Worm (Caenorhabditis elegans) whole organism, L2 larva: ENCODE data around the gene F41C3.11.

Experiments
- C34F6.9 ChIP-seq: fragments of 150-350 bp; optimal IDR thresholded peaks from 2 replicates; lab custom pipeline; 2014; ENCODE audit warnings: missing biosample characterization, missing genetic modification characterization
- F13H6.1 ChIP-seq: sonication (generic microtip); optimal IDR thresholded peaks from 2 replicates; lab custom pipeline; 2016; ENCODE audit warnings: missing genetic modification characterization, missing compliant biosample characterization
- R02D3.7 ChIP-seq: fragments of 150-350 bp; optimal IDR thresholded peaks from 2 replicates; lab custom pipeline; 2014; ENCODE audit warnings: missing biosample characterization, missing genetic modification characterization
- Y55F3AM.14 ChIP-seq: fragments of 200-800 bp; sonication (Bioruptor generic); optimal IDR thresholded peaks from 2 replicates; lab custom pipeline; 2018; ENCODE audit warnings: mild to moderate bottlenecking, missing genetic modification characterization, missing compliant biosample characterization
- alr-1 ChIP-seq: fragments of 150-350 bp; optimal IDR thresholded peaks from 2 replicates; lab custom pipeline; 2014; ENCODE audit warnings: missing biosample characterization, missing genetic modification characterization
- aly-2 ChIP-seq: fragments of 150-350 bp; optimal IDR thresholded peaks from 2 replicates; lab custom pipeline; 2014; ENCODE audit warnings: missing biosample characterization, missing genetic modification characterization
- ama-1 ChIP-seq: fragments of 150-350 bp; optimal IDR thresholded peaks from 2 replicates; lab custom pipeline; 2018; ENCODE audit warnings: inconsistent platforms
- blmp-1 ChIP-seq: sonication (generic microtip); optimal IDR thresholded peaks from 2 replicates; lab custom pipeline; 2017; ENCODE audit warnings: missing genetic modification characterization, mild to moderate bottlenecking, missing compliant biosample characterization, antibody characterized with exemption, moderate library complexity; ENCODE audit not compliant: insufficient read depth
- ceh-16 ChIP-seq: fragments of 150-350 bp; optimal IDR thresholded peaks from 2 replicates; lab custom pipeline; 2014; ENCODE audit warnings: missing biosample characterization, missing genetic modification characterization
- ceh-82 ChIP-seq: fragments of 150-350 bp; optimal IDR thresholded peaks from 2 replicates; lab custom pipeline; 2014; ENCODE audit warnings: missing biosample characterization, missing genetic modification characterization
- crh-2 ChIP-seq: sonication (generic microtip); optimal IDR thresholded peaks from 2 replicates; lab custom pipeline; 2017; ENCODE audit warnings: missing biosample characterization, missing genetic modification characterization
- dmd-4 ChIP-seq: sonication (generic microtip); optimal IDR thresholded peaks from 2 replicates; lab custom pipeline; 2017; ENCODE audit warnings: missing biosample characterization, missing genetic modification characterization
- egl-27 ChIP-seq: sonication (generic microtip); optimal IDR thresholded peaks from 3 replicates; lab custom pipeline; 2017; ENCODE audit warnings: missing biosample characterization, missing genetic modification reagents, missing genetic modification characterization
- elt-1 ChIP-seq: fragments of 150-350 bp; optimal IDR thresholded peaks from 2 replicates; lab custom pipeline; 2014; ENCODE audit warnings: missing biosample characterization, missing genetic modification characterization
- gmeb-1 ChIP-seq: fragments of 150-350 bp; optimal IDR thresholded peaks from 2 replicates; lab custom pipeline; 2014; ENCODE audit warnings: missing biosample characterization, missing genetic modification characterization
- lin-11 ChIP-seq: fragments of 150-350 bp; sonication (generic microtip); optimal IDR thresholded peaks from 2 replicates; lab custom pipeline; 2014; ENCODE audit warnings: missing biosample characterization, missing genetic modification characterization, inconsistent platforms, mixed read lengths
- lin-13 ChIP-seq: fragments of 150-350 bp; optimal IDR thresholded peaks from 2 replicates; lab custom pipeline; 2014; ENCODE audit warnings: missing biosample characterization, missing genetic modification reagents, missing genetic modification characterization
- lin-39 ChIP-seq: fragments of 150-350 bp; optimal IDR thresholded peaks from 2 replicates; lab custom pipeline; 2014; ENCODE audit warnings: missing biosample characterization, missing genetic modification reagents, missing genetic modification characterization
- lsy-2 ChIP-seq, 2 experiments: fragments of 150-350 bp in 1 of 2; sonication (generic microtip) in 1 of 2; optimal IDR thresholded peaks; 2 replicates each; lab custom pipeline; 2014 to 2017; ENCODE audit warnings: missing biosample characterization in 2 of 2, missing genetic modification characterization in 2 of 2
- mab-5 ChIP-seq: fragments of 150-350 bp; optimal IDR thresholded peaks from 2 replicates; lab custom pipeline; 2014; ENCODE audit warnings: missing biosample characterization, missing genetic modification characterization
- mbf-1 ChIP-seq: sonication (generic microtip); optimal IDR thresholded peaks from 2 replicates; lab custom pipeline; 2017; ENCODE audit warnings: missing biosample characterization, missing genetic modification characterization
- mdl-1 ChIP-seq, 2 experiments: fragments of 150-350 bp in 1 of 2; sonication (generic microtip) in 1 of 2; optimal IDR thresholded peaks; 2 replicates each; lab custom pipeline; 2017; ENCODE audit warnings: missing biosample characterization in 2 of 2, missing genetic modification characterization in 2 of 2
- nhr-10 ChIP-seq: sonication (generic microtip); optimal IDR thresholded peaks from 2 replicates; lab custom pipeline; 2017; ENCODE audit warnings: missing biosample characterization, missing genetic modification characterization
- nhr-11 ChIP-seq: fragments of 150-350 bp; optimal IDR thresholded peaks from 2 replicates; lab custom pipeline; 2014; ENCODE audit warnings: missing biosample characterization, missing genetic modification characterization
- nhr-12 ChIP-seq: fragments of 150-350 bp; optimal IDR thresholded peaks from 2 replicates; lab custom pipeline; 2014; ENCODE audit warnings: missing biosample characterization, missing genetic modification characterization
- nhr-129 ChIP-seq: fragments of 150-350 bp; optimal IDR thresholded peaks from 2 replicates; lab custom pipeline; 2014; ENCODE audit warnings: missing biosample characterization, missing genetic modification characterization
- nhr-21 ChIP-seq: fragments of 150-350 bp; optimal IDR thresholded peaks from 2 replicates; lab custom pipeline; 2014; ENCODE audit warnings: missing biosample characterization, missing genetic modification characterization
- nhr-23 ChIP-seq: fragments of 150-350 bp; optimal IDR thresholded peaks from 2 replicates; lab custom pipeline; 2014; ENCODE audit warnings: missing biosample characterization, missing genetic modification reagents, missing genetic modification characterization
- nhr-237 ChIP-seq: fragments of 150-350 bp; optimal IDR thresholded peaks from 2 replicates; lab custom pipeline; 2014; ENCODE audit warnings: missing biosample characterization, missing genetic modification characterization
- nhr-25 ChIP-seq: fragments of 150-350 bp; sonication (generic microtip); optimal IDR thresholded peaks from 3 replicates; lab custom pipeline; 2014; ENCODE audit warnings: missing biosample characterization, missing genetic modification characterization
- nhr-6 ChIP-seq: fragments of 150-350 bp; optimal IDR thresholded peaks from 2 replicates; lab custom pipeline; 2014; ENCODE audit warnings: missing biosample characterization, missing genetic modification characterization
- nhr-77 ChIP-seq: fragments of 150-350 bp; optimal IDR thresholded peaks from 2 replicates; lab custom pipeline; 2014; ENCODE audit warnings: missing biosample characterization, missing genetic modification characterization
- peb-1 ChIP-seq: fragments of 150-350 bp; optimal IDR thresholded peaks from 2 replicates; lab custom pipeline; 2014; ENCODE audit warnings: missing biosample characterization, missing genetic modification characterization
- sem-4 ChIP-seq: fragments of 150-350 bp; optimal IDR thresholded peaks from 2 replicates; lab custom pipeline; 2014; ENCODE audit warnings: missing biosample characterization, missing genetic modification reagents, missing genetic modification characterization
- sma-3 ChIP-seq: sonication (generic microtip); optimal IDR thresholded peaks from 2 replicates; lab custom pipeline; 2016; ENCODE audit warnings: missing genetic modification reagents, missing genetic modification characterization, missing compliant biosample characterization
- sma-9 ChIP-seq, 2 experiments: fragments of 150-350 bp in 1 of 2; sonication (generic microtip) in 1 of 2; optimal IDR thresholded peaks; 2 replicates each; lab custom pipeline; 2014 to 2016; ENCODE audit warnings: missing genetic modification characterization in 2 of 2, mild to moderate bottlenecking in 1 of 2, missing biosample characterization in 1 of 2, missing compliant biosample characterization in 1 of 2, missing genetic modification reagents in 1 of 2, moderate library complexity in 1 of 2
- unc-39 ChIP-seq: fragments of 150-350 bp; optimal IDR thresholded peaks from 2 replicates; lab custom pipeline; 2014; ENCODE audit warnings: missing biosample characterization, missing genetic modification characterization
- unc-62 ChIP-seq: fragments of 150-350 bp; optimal IDR thresholded peaks from 2 replicates; lab custom pipeline; 2014; ENCODE audit warnings: missing biosample characterization, missing genetic modification reagents, missing genetic modification characterization
- zag-1 ChIP-seq: fragments of 150-350 bp; optimal IDR thresholded peaks from 2 replicates; lab custom pipeline; 2014; ENCODE audit warnings: missing biosample characterization, missing genetic modification characterization
- ztf-1 ChIP-seq: fragments of 200-800 bp; sonication (Bioruptor generic); conservative IDR thresholded peaks from 2 replicates; pipeline ENCODE4 v1.3.6; 2022; ENCODE audit warnings: missing genetic modification characterization, missing compliant biosample characterization

Gene F41C3.11

DNA sequence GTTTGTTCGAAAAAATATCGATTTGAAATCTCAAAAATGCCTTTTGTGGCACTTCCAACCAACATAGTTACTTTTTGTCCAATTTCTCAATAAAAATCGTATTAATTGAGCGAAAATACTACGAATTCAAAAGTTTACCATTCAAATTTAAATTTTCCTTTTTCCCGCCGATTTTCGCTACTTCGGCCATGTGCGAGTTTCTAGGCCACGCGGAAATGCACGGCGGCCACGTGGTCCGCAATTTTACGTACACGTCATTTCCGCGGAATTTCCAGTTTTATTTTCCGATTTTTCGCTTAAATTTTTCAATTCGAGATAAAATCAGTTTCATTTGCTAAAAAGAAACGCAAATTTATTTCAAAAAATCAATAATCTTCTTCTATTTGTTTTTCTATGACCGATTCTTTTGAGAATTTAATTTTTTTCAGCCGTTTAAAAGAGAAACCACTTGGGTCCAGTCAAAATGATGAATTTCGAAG lies 6.3 kb upstream of the F41C3.11 start, which contains the start of gene eas-1 (continued):
- TF ChIP-seq nhr-25 (peak; percentile 75), ama-1 (lab: Kevin White, UChicago) (no peak), dmd-4 (tag; lab: Kevin White, UChicago) (no peak), unc-39 (no peak), sma-3 (GFP tag; lab: Kevin White, UChicago) (peak; percentile 75), nhr-10 (tag; lab: Kevin White, UChicago) (no peak), peb-1 (no peak)
- TF ChIP-seq, all 48 proteins: peak for 21

ce11 chrII:4737348-4737747 lies 3.6 kb upstream of the F41C3.11 start, which contains the start of gene ctsa-1.1:
Gene ctsa-1.1 (plus strand): TSS chrII:4737648.
- TF ChIP-seq nhr-237 (tag; lab: Kevin White, UChicago) = no peak
- no peak for TF ChIP-seq mbf-1 (tag; lab: Kevin White, UChicago)
- TF ChIP-seq peb-1 = no peak
- no peak for TF ChIP-seq unc-39
- no peak for TF ChIP-seq gmeb-1 (tag; lab: Kevin White, UChicago)
- no peak for TF ChIP-seq nhr-77
- TF ChIP-seq Y55F3AM.14 = no peak
- TF ChIP-seq aly-2 (tag; lab: Kevin White, UChicago) = no peak
- TF ChIP-seq nhr-6 (tag; lab: Kevin White, UChicago) = no peak
- no peak for TF ChIP-seq egl-27 (tag; lab: Kevin White, UChicago)
- no peak for TF ChIP-seq ceh-16 (tag; lab: Kevin White, UChicago)
- no peak for TF ChIP-seq nhr-25
- no peak for TF ChIP-seq R02D3.7 (tag; lab: Kevin White, UChicago)
- no peak for TF ChIP-seq nhr-129 (tag; lab: Kevin White, UChicago)
- TF ChIP-seq nhr-21 = no peak
- no peak for TF ChIP-seq ztf-1 (GFP tag; lab: Robert Waterston, UW)
- no peak for TF ChIP-seq zag-1 (tag; lab: Kevin White, UChicago)
- TF ChIP-seq dmd-4 (tag; lab: Kevin White, UChicago) = no peak

DNA sequence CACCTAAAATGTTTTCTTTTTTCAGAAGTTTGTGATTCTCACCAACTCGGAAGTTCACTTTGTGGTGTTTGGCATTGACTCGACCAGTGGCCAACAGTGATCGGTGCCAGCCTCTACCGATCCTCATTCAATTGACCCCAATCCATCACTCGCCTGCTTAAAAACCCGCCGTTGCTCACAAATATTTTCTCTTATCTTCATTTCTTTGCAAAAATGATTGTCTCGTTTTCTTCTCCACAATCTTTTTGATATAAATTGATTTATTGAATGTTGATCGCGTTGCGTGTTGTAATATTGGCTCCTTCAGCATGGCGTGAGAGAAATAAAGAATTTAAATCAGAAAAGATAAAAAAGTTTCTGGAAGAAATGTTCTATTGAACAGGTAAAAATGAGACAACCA lies 2.8 kb upstream of the F41C3.11 start:
- TF ChIP-seq nhr-10 (tag; lab: Kevin White, UChicago) (no peak), gmeb-1 (tag; lab: Kevin White, UChicago) (no peak), mdl-1 (tag; optimal IDR thresholded peaks at IDR 0.05; lab: Kevin White, UChicago) (no peak), sma-3 (GFP tag; lab: Kevin White, UChicago) (no peak), lin-11 (tag; lab: Kevin White, UChicago) (no peak), unc-62 (no peak), R02D3.7 (tag; lab: Kevin White, UChicago) (no peak), nhr-12 (no peak), nhr-21 (no peak), zag-1 (tag; lab: Kevin White, UChicago) (no peak), alr-1 (tag; lab: Kevin White, UChicago) (no peak), ceh-82 (tag; lab: Kevin White, UChicago) (no peak), Y55F3AM.14 (no peak), F13H6.1 (peak; percentile 28), crh-2 (tag; lab: Kevin White, UChicago) (no peak), elt-1 (no peak), sem-4 (no peak), nhr-25 (no peak), unc-39 (no peak), nhr-23 (tag; lab: Kevin White, UChicago) (no peak), sma-9 (GFP tag; optimal IDR thresholded peaks at IDR 0.05; lab: Kevin White, UChicago) (peak; percentile 45), sma-9 (tag; optimal IDR thresholded peaks at IDR 0.05; lab: Kevin White, UChicago) (no peak), dmd-4 (tag; lab: Kevin White, UChicago) (no peak), lin-13 (no peak), ama-1 (lab: Kevin White, UChicago) (no peak), nhr-11 (tag; lab: Kevin White, UChicago) (no peak), mab-5 (tag; lab: Kevin White, UChicago) (peak; percentile 30), nhr-77 (no peak), C34F6.9 (tag; lab: Kevin White, UChicago) (peak; percentile 26), lsy-2 (tag; optimal IDR thresholded peaks at IDR 0.05; lab: Kevin White, UChicago) (peak in 1 of 2 experiments; percentile 33), ceh-16 (tag; lab: Kevin White, UChicago) (no peak)

ce11 chrII:4734477-4734876 lies 729 bp upstream of the F41C3.11 start:
- TF ChIP-seq nhr-25 (peak; percentile 10), blmp-1 (tag; lab: Kevin White, UChicago) (peak; percentile 93), lin-39 (tag; lab: Kevin White, UChicago) (no peak)
